Fruit fly (Drosophila melanogaster) whole organism, wandering third instar larva: ENCODE results near the gene Orct.
A peak's percentile ranks its signal among the peaks of the same experiment; 100 is the strongest.

ENCODE experiments used
- Abd-B ChIP-seq: fragments of >200 bp; optimal IDR thresholded peaks from 2 replicates; lab custom pipeline; 2017; ENCODE audit warnings: missing biosample characterization, missing genetic modification characterization
- CG32264 ChIP-seq: fragments of 200-800 bp; sonication (Bioruptor generic); optimal IDR thresholded peaks from 2 replicates; lab custom pipeline; 2016; ENCODE audit warnings: missing biosample characterization, missing genetic modification characterization
- CG9705 ChIP-seq: fragments of 200-800 bp; sonication (Bioruptor generic); optimal IDR thresholded peaks from 2 replicates; lab custom pipeline; 2018; ENCODE audit warnings: missing biosample characterization, mild to moderate bottlenecking, missing genetic modification characterization
- CrebA ChIP-seq: fragments of 200-800 bp; sonication (Bioruptor generic); optimal IDR thresholded peaks from 2 replicates; lab custom pipeline; 2016; ENCODE audit warnings: missing biosample characterization, mild to moderate bottlenecking, missing genetic modification characterization, borderline replicate concordance
- Dfd ChIP-seq: fragments of >200 bp; optimal IDR thresholded peaks from 2 replicates; lab custom pipeline; 2017; ENCODE audit warnings: missing biosample characterization, missing genetic modification characterization
- Dif ChIP-seq: fragments of 200-275, 200-300 bp; sonication (Bioruptor generic); optimal IDR thresholded peaks from 2 replicates; lab custom pipeline; 2018; ENCODE audit warnings: missing biosample characterization, missing genetic modification characterization; ENCODE audit not compliant: partially characterized antibody
- GATAd ChIP-seq: sonication (Bioruptor generic); optimal IDR thresholded peaks from 2 replicates; lab custom pipeline; 2016; ENCODE audit warnings: missing biosample characterization, missing genetic modification characterization
- HLH106 ChIP-seq: fragments of 200-800 bp; optimal IDR thresholded peaks from 3 replicates; lab custom pipeline; 2019; ENCODE audit warnings: missing biosample characterization, mild to moderate bottlenecking, missing genetic modification characterization, moderate library complexity
- Hnf4 ChIP-seq: fragments of 200-800 bp; sonication (Bioruptor generic); optimal IDR thresholded peaks from 2 replicates; lab custom pipeline; 2016; ENCODE audit warnings: missing biosample characterization, mild to moderate bottlenecking, missing genetic modification characterization
- Hr78 ChIP-seq: fragments of >200 bp; optimal IDR thresholded peaks from 2 replicates; lab custom pipeline; 2017; ENCODE audit warnings: missing biosample characterization, missing genetic modification characterization
- Hr83 ChIP-seq: fragments of 200-300 bp; sonication (Bioruptor generic); optimal IDR thresholded peaks from 2 replicates; lab custom pipeline; 2016; ENCODE audit warnings: missing biosample characterization, mild to moderate bottlenecking, missing genetic modification characterization, moderate library complexity; ENCODE audit not compliant: poor library complexity, severe bottlenecking
- Jra ChIP-seq: sonication (Bioruptor generic); optimal IDR thresholded peaks from 2 replicates; lab custom pipeline; 2016; ENCODE audit warnings: missing biosample characterization, missing genetic modification characterization
- Mio ChIP-seq: sonication (Bioruptor generic); optimal IDR thresholded peaks from 2 replicates; lab custom pipeline; 2016; ENCODE audit warnings: missing biosample characterization, missing genetic modification characterization
- Myc ChIP-seq: fragments of >200 bp; optimal IDR thresholded peaks from 2 replicates; lab custom pipeline; 2017
- N ChIP-seq: fragments of >200 bp; optimal IDR thresholded peaks from 2 replicates; lab custom pipeline; 2018; ENCODE audit warnings: missing biosample characterization, missing external identifiers, missing genetic modification characterization
- OdsH ChIP-seq: fragments of 200-800 bp; sonication (Bioruptor generic); optimal IDR thresholded peaks from 2 replicates; lab custom pipeline; 2016; ENCODE audit warnings: missing biosample characterization, mild to moderate bottlenecking, missing genetic modification characterization
- Rel ChIP-seq, 2 experiments: fragments of 200-800 bp; sonication (Bioruptor generic) in 1 of 2; optimal IDR thresholded peaks; 2 replicates in 1 of 2; 3 replicates in 1 of 2; lab custom pipeline; 2016 to 2019; ENCODE audit warnings: mild to moderate bottlenecking in 2 of 2, missing biosample characterization in 2 of 2, missing genetic modification characterization in 2 of 2, moderate library complexity in 1 of 2
- Sp1 ChIP-seq: fragments of 200-800 bp; sonication (Bioruptor generic); optimal IDR thresholded peaks from 3 replicates; lab custom pipeline; 2019; ENCODE audit warnings: missing biosample characterization, mild to moderate bottlenecking, missing genetic modification characterization, moderate library complexity
- Vsx2 ChIP-seq: fragments of 200-300, 225-300 bp; sonication (Bioruptor generic); optimal IDR thresholded peaks from 2 replicates; lab custom pipeline; 2018; ENCODE audit warnings: missing biosample characterization, missing genetic modification characterization; ENCODE audit not compliant: partially characterized antibody
- br ChIP-seq: fragments of 200-800 bp; sonication (Bioruptor generic); optimal IDR thresholded peaks from 2 replicates; lab custom pipeline; 2016; ENCODE audit warnings: missing biosample characterization, missing genetic modification characterization
- brk ChIP-seq: fragments of 200-800 bp; sonication (Bioruptor generic); optimal IDR thresholded peaks from 2 replicates; lab custom pipeline; 2016; ENCODE audit warnings: missing biosample characterization, mild to moderate bottlenecking, missing genetic modification characterization
- dl ChIP-seq, 2 experiments: fragments of 175-275, 200-275 bp in 1 of 2; fragments of 200-275 bp in 1 of 2; sonication (Bioruptor generic); optimal IDR thresholded peaks; lab custom pipeline; 2018; ENCODE audit warnings: mild to moderate bottlenecking in 2 of 2, missing biosample characterization in 2 of 2, missing genetic modification characterization in 2 of 2, moderate library complexity in 2 of 2; ENCODE audit not compliant: partially characterized antibody in 2 of 2, insufficient read depth in 1 of 2
- dmrt93B ChIP-seq: fragments of 200-800 bp; sonication (Bioruptor generic); optimal IDR thresholded peaks from 2 replicates; lab custom pipeline; 2018; ENCODE audit warnings: missing biosample characterization, mild to moderate bottlenecking, missing genetic modification characterization
- dsf ChIP-seq: sonication (Bioruptor generic); optimal IDR thresholded peaks from 2 replicates; lab custom pipeline; 2016; ENCODE audit warnings: missing biosample characterization, missing genetic modification characterization, borderline replicate concordance
- ey ChIP-seq: fragments of 200-800 bp; sonication (Bioruptor generic); optimal IDR thresholded peaks from 2 replicates; lab custom pipeline; 2016; ENCODE audit warnings: missing biosample characterization, missing genetic modification characterization
- foxo ChIP-seq, 2 experiments: fragments of 200-800 bp; sonication (Bioruptor generic); optimal IDR thresholded peaks; 2 replicates in 1 of 2; 3 replicates in 1 of 2; lab custom pipeline; 2016 to 2017; ENCODE audit warnings: missing biosample characterization in 2 of 2, missing genetic modification characterization in 2 of 2
- fru ChIP-seq: fragments of 200-800 bp; sonication (Bioruptor generic); optimal IDR thresholded peaks from 3 replicates; lab custom pipeline; 2016; ENCODE audit warnings: missing biosample characterization, mild to moderate bottlenecking, missing genetic modification characterization
- h ChIP-seq: fragments of 200-800 bp; sonication (Bioruptor generic); optimal IDR thresholded peaks from 3 replicates; lab custom pipeline; 2016; ENCODE audit warnings: missing biosample characterization, mild to moderate bottlenecking, missing genetic modification characterization
- jim ChIP-seq: fragments of 175-275, 200-325 bp; sonication (Bioruptor generic); optimal IDR thresholded peaks from 2 replicates; lab custom pipeline; 2016; ENCODE audit warnings: missing biosample characterization, mild to moderate bottlenecking, missing genetic modification characterization
- lola ChIP-seq: fragments of >200 bp; optimal IDR thresholded peaks from 2 replicates; lab custom pipeline; 2017; ENCODE audit warnings: missing biosample characterization, missing genetic modification characterization
- pan ChIP-seq: fragments of >200 bp; optimal IDR thresholded peaks from 2 replicates; lab custom pipeline; 2017
- psq ChIP-seq: fragments of 200-800 bp; sonication (Bioruptor generic); optimal IDR thresholded peaks from 3 replicates; lab custom pipeline; 2017; ENCODE audit warnings: missing biosample characterization, mild to moderate bottlenecking, missing genetic modification characterization, moderate library complexity
- rgr ChIP-seq: fragments of 200-800 bp; sonication (Bioruptor generic); optimal IDR thresholded peaks from 3 replicates; lab custom pipeline; 2016; ENCODE audit warnings: missing biosample characterization, mild to moderate bottlenecking, missing genetic modification characterization
- sage ChIP-seq: fragments of 200-800 bp; sonication (Bioruptor generic); optimal IDR thresholded peaks from 2 replicates; lab custom pipeline; 2016; ENCODE audit warnings: missing biosample characterization, mild to moderate bottlenecking, missing genetic modification characterization
- sv ChIP-seq: fragments of 200-800 bp; sonication (Bioruptor generic); optimal IDR thresholded peaks from 3 replicates; lab custom pipeline; 2016; ENCODE audit warnings: missing biosample characterization, missing genetic modification characterization
- tai ChIP-seq: sonication (Bioruptor generic); optimal IDR thresholded peaks from 2 replicates; lab custom pipeline; 2016; ENCODE audit warnings: missing biosample characterization, missing genetic modification characterization
- woc ChIP-seq: sonication (Bioruptor generic); optimal IDR thresholded peaks from 2 replicates; lab custom pipeline; 2016; ENCODE audit warnings: missing biosample characterization, mild to moderate bottlenecking, missing genetic modification characterization

Gene Orct

DNA sequence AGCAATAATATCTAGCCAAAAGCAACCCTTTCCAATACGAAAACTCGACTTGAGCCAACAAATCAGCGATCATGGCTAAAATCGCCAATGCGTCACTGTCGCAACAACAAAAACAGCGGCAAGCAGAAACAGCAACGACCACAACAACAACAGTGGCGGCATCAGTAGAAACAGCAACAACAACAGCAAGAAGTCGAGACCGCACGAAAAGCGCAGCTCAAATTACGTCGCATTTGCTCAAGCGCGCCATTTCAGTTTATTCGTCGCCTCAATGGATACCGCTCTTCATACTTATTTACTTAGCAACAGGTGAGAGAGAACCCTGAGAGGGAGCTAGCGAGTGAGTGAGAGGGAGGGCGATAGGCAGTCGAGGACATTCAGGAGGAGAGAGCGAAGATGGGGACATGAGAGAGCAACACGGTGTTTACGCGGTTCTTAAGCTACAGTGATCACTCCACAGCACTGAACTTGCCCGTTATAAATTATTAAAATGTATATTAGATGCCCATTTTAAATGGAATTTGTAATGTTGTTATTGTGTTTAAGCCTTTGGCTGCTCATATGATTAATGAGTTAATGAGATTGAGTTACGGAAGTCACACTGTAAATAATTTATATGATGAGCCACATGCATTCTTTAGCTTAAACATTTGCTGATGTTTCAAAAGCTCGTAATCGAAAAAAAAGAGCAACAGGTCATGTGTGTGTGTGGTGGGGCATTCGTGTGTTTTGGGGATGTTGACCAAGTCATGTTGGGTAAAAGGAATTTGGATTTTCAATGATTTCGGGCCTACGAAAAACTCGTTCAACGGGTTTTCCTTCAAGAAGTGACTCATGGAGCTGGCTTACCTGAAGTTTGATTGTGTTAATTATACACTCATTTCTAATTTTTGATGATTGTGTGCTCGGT lies 19.8 kb downstream of the Orct start (continued):
- TF ChIP-seq ey (GFP tag; lab: Kevin White, UChicago) (peak; percentile 99), CrebA (GFP tag; lab: Kevin White, UChicago) (peak; percentile 97), CG9705 (GFP tag; lab: Kevin White, UChicago) (peak; percentile 97), dsf (peak; percentile 93), foxo (GFP tag; optimal IDR thresholded peaks at IDR 0.05; lab: Kevin White, UChicago) (peak; percentile 93 to 100), CG32264 (peak; percentile 98), HLH106 (peak; percentile 99), N (GFP tag; lab: Kevin White, UChicago) (no peak), Hnf4 (GFP tag; lab: Kevin White, UChicago) (peak; percentile 99), h (GFP tag; lab: Kevin White, UChicago) (peak; percentile 100), jim (GFP tag; lab: Kevin White, UChicago) (peak; percentile 78), Myc (lab: Kevin White, UChicago) (no peak), br (GFP tag; lab: Kevin White, UChicago) (peak; percentile 99)

dm6 chr3R:24296913-24297312 lies 20.9 kb downstream of the Orct start:
- TF ChIP-seq Jra (GFP tag; lab: Kevin White, UChicago) (no peak), CG32264 (no peak), woc (no peak), Dfd (GFP tag; lab: Kevin White, UChicago) (no peak), dsf (no peak), Rel (GFP tag; optimal IDR thresholded peaks at IDR 0.05; lab: Kevin White, UChicago) (no peak), Rel (tag; optimal IDR thresholded peaks at IDR 0.05; lab: Kevin White, UChicago) (peak; percentile 70)

dm6 chr3R:24297444-24298146 lies 21.5 kb downstream of the Orct start:
- TF ChIP-seq sage (GFP tag; lab: Kevin White, UChicago) = no peak

DNA sequence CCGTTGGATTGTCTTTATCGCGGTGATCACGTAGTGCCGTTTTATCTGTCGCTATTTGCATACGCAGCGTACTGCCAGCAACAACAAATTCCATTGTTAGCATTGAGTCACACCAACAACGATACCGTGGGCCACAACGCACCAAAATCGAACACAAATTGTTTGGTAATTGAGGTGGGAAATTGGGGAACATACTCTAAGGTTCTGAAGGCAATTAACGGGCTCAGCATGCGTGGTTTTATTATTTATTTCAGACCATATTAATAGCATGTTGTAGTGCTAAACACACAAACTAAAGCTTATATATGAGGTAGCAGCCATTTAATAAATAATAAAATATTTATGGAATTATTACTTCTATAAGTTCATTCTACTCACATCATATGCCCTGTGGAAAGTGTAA lies 22.5 kb downstream of the Orct start:
- TF ChIP-seq Rel (GFP tag; optimal IDR thresholded peaks at IDR 0.05; lab: Kevin White, UChicago) = no peak
- TF ChIP-seq Rel (tag; optimal IDR thresholded peaks at IDR 0.05; lab: Kevin White, UChicago) = no peak
- TF ChIP-seq GATAd (GFP tag; lab: Kevin White, UChicago) = peak; percentile 14
- TF ChIP-seq Mio (GFP tag; lab: Kevin White, UChicago) = no peak
- peak; percentile 30 for TF ChIP-seq brk (GFP tag; lab: Kevin White, UChicago)
- TF ChIP-seq psq (GFP tag; lab: Kevin White, UChicago) = peak; percentile 22
- TF ChIP-seq rgr (GFP tag; lab: Kevin White, UChicago) = peak; percentile 66
- no peak for TF ChIP-seq dl (GFP tag; optimal IDR thresholded peaks at IDR 0.05; lab: Kevin White, UChicago; ENCODE audit: insufficient read depth in 1 of 2, partially characterized antibody in 2 of 2)
- TF ChIP-seq Myc (lab: Kevin White, UChicago) = no peak
- no peak for TF ChIP-seq Vsx2 (GFP tag; lab: Kevin White, UChicago)
- TF ChIP-seq woc = no peak
- TF ChIP-seq Dfd (GFP tag; lab: Kevin White, UChicago) = no peak
- TF ChIP-seq foxo (GFP tag; optimal IDR thresholded peaks at IDR 0.05; lab: Kevin White, UChicago) = peak in 1 of 2 experiments; percentile 61
- TF ChIP-seq dmrt93B (GFP tag; lab: Kevin White, UChicago) = peak; percentile 36
- TF ChIP-seq Hnf4 (GFP tag; lab: Kevin White, UChicago) = peak; percentile 68
- TF ChIP-seq Hr78 (GFP tag; lab: Kevin White, UChicago) = no peak
- no peak for TF ChIP-seq Dif (GFP tag; lab: Kevin White, UChicago)
- TF ChIP-seq Abd-B (GFP tag; lab: Kevin White, UChicago) = no peak
- peak; percentile 25 for TF ChIP-seq ey (GFP tag; lab: Kevin White, UChicago)
- peak; percentile 56 for TF ChIP-seq jim (GFP tag; lab: Kevin White, UChicago)
- peak; percentile 56 for TF ChIP-seq dsf
- TF ChIP-seq OdsH (GFP tag; lab: Kevin White, UChicago) = peak; percentile 35
- TF ChIP-seq sv (GFP tag; lab: Kevin White, UChicago) = no peak
- peak; percentile 76 for TF ChIP-seq Jra (GFP tag; lab: Kevin White, UChicago)
- peak; percentile 24 for TF ChIP-seq Sp1
- peak; percentile 9 for TF ChIP-seq CG32264
- no peak for TF ChIP-seq CrebA (GFP tag; lab: Kevin White, UChicago)
- no peak for TF ChIP-seq lola (GFP tag; lab: Kevin White, UChicago)
- peak; percentile 64 for TF ChIP-seq h (GFP tag; lab: Kevin White, UChicago)
- TF ChIP-seq Hr83 (GFP tag; lab: Kevin White, UChicago) = peak; percentile 99
- no peak for TF ChIP-seq pan
- TF ChIP-seq HLH106 = peak; percentile 39
- no peak for TF ChIP-seq N (GFP tag; lab: Kevin White, UChicago)
- TF ChIP-seq CG9705 (GFP tag; lab: Kevin White, UChicago) = no peak
- peak; percentile 47 for TF ChIP-seq br (GFP tag; lab: Kevin White, UChicago)
- peak; percentile 44 for TF ChIP-seq fru (GFP tag; lab: Kevin White, UChicago)
- peak; percentile 80 for TF ChIP-seq tai (GFP tag; lab: Kevin White, UChicago)
- no peak for TF ChIP-seq sage (GFP tag; lab: Kevin White, UChicago)
